Worm (Caenorhabditis elegans) whole organism, L4 larva: Measurements from ENCODE around the gene spp-16.
A peak's percentile ranks its signal among the peaks of the same experiment; 100 is the strongest.

ENCODE experiments used
- F26F4.8 ChIP-seq: fragments of 200-800 bp; sonication (Bioruptor generic); conservative IDR thresholded peaks from 2 replicates; pipeline ENCODE4 v1.3.6; 2022; ENCODE audit warnings: missing genetic modification characterization, missing compliant biosample characterization
- F37D6.2 ChIP-seq: sonication (generic microtip); optimal IDR thresholded peaks from 2 replicates; lab custom pipeline; 2016; ENCODE audit warnings: mild to moderate bottlenecking, missing genetic modification characterization, missing compliant biosample characterization
- R02D3.7 ChIP-seq: fragments of 150-350 bp; sonication (generic microtip); optimal IDR thresholded peaks from 3 replicates; lab custom pipeline; 2014; ENCODE audit warnings: missing biosample characterization, missing genetic modification characterization
- T26A8.4 ChIP-seq: fragments of 200-800 bp; sonication (Bioruptor generic); IDR thresholded peaks from 2 replicates; pipeline ENCODE4 v1.3.6; 2022; ENCODE audit warnings: missing genetic modification characterization, missing compliant biosample characterization
- Y75B8A.6 ChIP-seq: fragments of 200-800 bp; sonication (Bioruptor generic); IDR thresholded peaks from 2 replicates; pipeline ENCODE4 v1.3.6; 2022; ENCODE audit warnings: missing genetic modification reagents, missing genetic modification characterization, missing compliant biosample characterization
- aha-1 ChIP-seq: fragments of 150-350 bp; peaks from one replicate; lab custom pipeline; 2014; ENCODE audit warnings: missing biosample characterization, missing genetic modification characterization
- ama-1 ChIP-seq: fragments of 150-350 bp; optimal IDR thresholded peaks from 2 replicates; lab custom pipeline; 2014; ENCODE audit warnings: inconsistent platforms, mixed read lengths
- arid-1 ChIP-seq: fragments of 200-800 bp; sonication (Bioruptor generic); conservative IDR thresholded peaks from 2 replicates; pipeline ENCODE4 v1.3.6; 2022; ENCODE audit warnings: missing genetic modification reagents, missing genetic modification characterization, missing compliant biosample characterization
- ceh-82 ChIP-seq: sonication (generic microtip); optimal IDR thresholded peaks from 2 replicates; lab custom pipeline; 2017; ENCODE audit warnings: missing biosample characterization, missing genetic modification characterization
- daf-16 ChIP-seq, 3 experiments: sonication (generic microtip); optimal IDR thresholded peaks; 2 replicates each; lab custom pipeline; 2016 to 2017; ENCODE audit warnings: missing genetic modification characterization in 3 of 3, missing genetic modification reagents in 3 of 3, mild to moderate bottlenecking in 2 of 3, missing compliant biosample characterization in 2 of 3, missing biosample characterization in 1 of 3, moderate library complexity in 1 of 3
- dmd-6 ChIP-seq: fragments of 200-800 bp; sonication (Bioruptor generic); IDR thresholded peaks from 2 replicates; pipeline ENCODE4 v1.3.6; 2022; ENCODE audit warnings: missing genetic modification reagents, missing genetic modification characterization, missing compliant biosample characterization
- dmd-8 ChIP-seq: fragments of 200-800 bp; sonication (Bioruptor generic); IDR thresholded peaks from 2 replicates; pipeline ENCODE4 v1.3.6; 2022; ENCODE audit warnings: missing genetic modification characterization, missing compliant biosample characterization
- dmd-9 ChIP-seq: fragments of 200-800 bp; sonication (Bioruptor generic); IDR thresholded peaks from 2 replicates; pipeline ENCODE4 v1.3.6; 2022; ENCODE audit warnings: missing genetic modification reagents, missing genetic modification characterization, missing compliant biosample characterization
- duxl-1 ChIP-seq: sonication (generic microtip); optimal IDR thresholded peaks from 2 replicates; lab custom pipeline; 2016; ENCODE audit warnings: mild to moderate bottlenecking, missing genetic modification characterization, moderate library complexity, missing compliant biosample characterization; ENCODE audit not compliant: poor library complexity
- dve-1 ChIP-seq: sonication (generic microtip); optimal IDR thresholded peaks from 2 replicates; lab custom pipeline; 2017; ENCODE audit warnings: antibody characterized with exemption, mild to moderate bottlenecking, missing genetic modification characterization, missing compliant biosample characterization; ENCODE audit not compliant: insufficient read depth
- egl-27 ChIP-seq: sonication (generic microtip); optimal IDR thresholded peaks from 3 replicates; lab custom pipeline; 2017; ENCODE audit warnings: missing biosample characterization, missing genetic modification reagents, missing genetic modification characterization
- hif-1 ChIP-seq, 2 experiments: sonication (generic microtip); optimal IDR thresholded peaks; 2 replicates each; lab custom pipeline; 2016 to 2017; ENCODE audit warnings: missing compliant biosample characterization in 2 of 2, missing genetic modification characterization in 2 of 2, missing genetic modification reagents in 2 of 2, missing genotype in 2 of 2, mild to moderate bottlenecking in 1 of 2
- hlh-30 ChIP-seq: sonication (generic microtip); optimal IDR thresholded peaks from 2 replicates; lab custom pipeline; 2017; ENCODE audit warnings: antibody characterized with exemption, mild to moderate bottlenecking, missing genetic modification characterization, missing compliant biosample characterization; ENCODE audit not compliant: insufficient read depth
- hmg-1.1 ChIP-seq: fragments of 200-800 bp; sonication (Bioruptor generic); IDR thresholded peaks from 2 replicates; pipeline ENCODE4 v1.3.6; 2022; ENCODE audit warnings: missing genetic modification reagents, missing genetic modification characterization, missing compliant biosample characterization
- jun-1 ChIP-seq: fragments of 150-350 bp; optimal IDR thresholded peaks from 2 replicates; lab custom pipeline; 2014; ENCODE audit warnings: missing biosample characterization, missing genetic modification reagents, missing genetic modification characterization
- lim-7 ChIP-seq: fragments of 200-800 bp; sonication (Bioruptor generic); IDR thresholded peaks from 2 replicates; pipeline ENCODE4 v1.3.6; 2022; ENCODE audit warnings: missing genetic modification characterization, missing compliant biosample characterization
- lin-1 ChIP-seq: fragments of 200-800 bp; sonication (Bioruptor generic); IDR thresholded peaks from 2 replicates; pipeline ENCODE4 v1.3.6; 2022; ENCODE audit warnings: missing genetic modification reagents, missing genetic modification characterization, missing compliant biosample characterization
- lin-15B ChIP-seq: fragments of 150-350 bp; sonication (generic microtip); optimal IDR thresholded peaks from 3 replicates; lab custom pipeline; 2014; ENCODE audit warnings: missing biosample characterization, missing genetic modification characterization
- lin-38 ChIP-seq: fragments of 200-800 bp; sonication (Bioruptor generic); IDR thresholded peaks from 2 replicates; pipeline ENCODE4 v1.3.6; 2022; ENCODE audit warnings: missing genetic modification reagents, missing genetic modification characterization, missing compliant biosample characterization
- lir-3 ChIP-seq: sonication (generic microtip); optimal IDR thresholded peaks from 2 replicates; lab custom pipeline; 2016; ENCODE audit warnings: mild to moderate bottlenecking, missing genetic modification characterization, missing compliant biosample characterization
- lsy-2 ChIP-seq, 2 experiments: fragments of 150-350 bp in 1 of 2; sonication (generic microtip) in 1 of 2; optimal IDR thresholded peaks; 2 replicates each; lab custom pipeline; 2014 to 2017; ENCODE audit warnings: missing biosample characterization in 2 of 2, missing genetic modification characterization in 2 of 2
- madf-5 ChIP-seq, 2 experiments: fragments of 200-800 bp; sonication (Bioruptor generic); IDR thresholded peaks; 2 replicates each; pipeline ENCODE4 v1.3.6; 2022; ENCODE audit warnings: missing compliant biosample characterization in 2 of 2, missing genetic modification characterization in 2 of 2
- madf-9 ChIP-seq: fragments of 200-800 bp; sonication (Bioruptor generic); conservative IDR thresholded peaks from 2 replicates; pipeline ENCODE4 v1.3.6; 2022; ENCODE audit warnings: missing genetic modification reagents, missing genetic modification characterization, missing compliant biosample characterization
- mep-1 ChIP-seq: fragments of 150-350 bp; sonication (generic microtip); optimal IDR thresholded peaks from 3 replicates; lab custom pipeline; 2014; ENCODE audit warnings: missing biosample characterization, missing genetic modification characterization
- mxl-2 ChIP-seq: fragments of 200-800 bp; sonication (Bioruptor generic); conservative IDR thresholded peaks from 2 replicates; pipeline ENCODE4 v1.3.6; 2022; ENCODE audit warnings: missing genetic modification reagents, missing genetic modification characterization, missing compliant biosample characterization
- mxl-3 ChIP-seq: fragments of 200-800 bp; sonication (Bioruptor generic); optimal IDR thresholded peaks from 2 replicates; lab custom pipeline; 2018; ENCODE audit warnings: mild to moderate bottlenecking, missing genetic modification characterization, missing compliant biosample characterization
- nhr-10 ChIP-seq: fragments of 150-350 bp; optimal IDR thresholded peaks from 2 replicates; lab custom pipeline; 2014; ENCODE audit warnings: missing biosample characterization, missing genetic modification characterization
- nhr-11 ChIP-seq: fragments of 150-350 bp; optimal IDR thresholded peaks from 2 replicates; lab custom pipeline; 2014; ENCODE audit warnings: missing biosample characterization, missing genetic modification characterization
- nhr-111 ChIP-seq: fragments of 200-800 bp; sonication (Bioruptor generic); optimal IDR thresholded peaks from 2 replicates; lab custom pipeline; 2018; ENCODE audit warnings: mild to moderate bottlenecking, missing genetic modification characterization, missing compliant biosample characterization
- nhr-237 ChIP-seq: sonication (generic microtip); optimal IDR thresholded peaks from 2 replicates; lab custom pipeline; 2017; ENCODE audit warnings: missing biosample characterization, missing genetic modification characterization
- nhr-28 ChIP-seq: fragments of 150-350 bp; optimal IDR thresholded peaks from 2 replicates; lab custom pipeline; 2014; ENCODE audit warnings: missing biosample characterization, missing genetic modification characterization
- nhr-41 ChIP-seq: fragments of 200-800 bp; sonication (Bioruptor generic); IDR thresholded peaks from 2 replicates; pipeline ENCODE4 v1.3.6; 2022; ENCODE audit warnings: missing genetic modification reagents, missing genetic modification characterization, missing compliant biosample characterization
- nhr-42 ChIP-seq: fragments of 200-800 bp; sonication (Bioruptor generic); IDR thresholded peaks from 2 replicates; pipeline ENCODE4 v1.3.6; 2022; ENCODE audit warnings: missing genetic modification characterization, missing compliant biosample characterization
- nhr-6 ChIP-seq: fragments of 150-350 bp; optimal IDR thresholded peaks from 2 replicates; lab custom pipeline; 2014; ENCODE audit warnings: missing biosample characterization, missing genetic modification characterization
- rbr-2 ChIP-seq: sonication (generic microtip); optimal IDR thresholded peaks from 2 replicates; lab custom pipeline; 2016; ENCODE audit warnings: missing genotype, missing genetic modification characterization, missing compliant biosample characterization
- saeg-2 ChIP-seq: fragments of 200-800 bp; sonication (Bioruptor generic); IDR thresholded peaks from 2 replicates; pipeline ENCODE4 v1.3.6; 2022; ENCODE audit warnings: missing genetic modification reagents, missing genetic modification characterization, missing compliant biosample characterization
- sdz-12 ChIP-seq: fragments of 200-800 bp; sonication (Bioruptor generic); optimal IDR thresholded peaks from 2 replicates; lab custom pipeline; 2018; ENCODE audit warnings: mild to moderate bottlenecking, missing genetic modification characterization, missing compliant biosample characterization
- snpc-4 ChIP-seq: fragments of 150-350 bp; optimal IDR thresholded peaks from 2 replicates; lab custom pipeline; 2014; ENCODE audit warnings: missing biosample characterization, missing genetic modification characterization
- spr-3 ChIP-seq: fragments of 200-800 bp; sonication (Bioruptor generic); optimal IDR thresholded peaks from 2 replicates; lab custom pipeline; 2018; ENCODE audit warnings: mild to moderate bottlenecking, missing genetic modification characterization, missing compliant biosample characterization
- tag-97 ChIP-seq: fragments of 200-800 bp; sonication (Bioruptor generic); IDR thresholded peaks from 2 replicates; pipeline ENCODE4 v1.3.6; 2022; ENCODE audit warnings: missing genetic modification characterization, missing compliant biosample characterization
- tra-1 ChIP-seq: fragments of 200-800 bp; sonication (Bioruptor generic); IDR thresholded peaks from 2 replicates; pipeline ENCODE4 v1.3.6; 2022; ENCODE audit warnings: missing genetic modification reagents, missing genetic modification characterization, missing compliant biosample characterization
- unc-130 ChIP-seq: sonication (generic microtip); optimal IDR thresholded peaks from 2 replicates; lab custom pipeline; 2016; ENCODE audit warnings: missing genetic modification reagents, missing genetic modification characterization, missing compliant biosample characterization
- zfp-2 ChIP-seq: sonication (generic microtip); optimal IDR thresholded peaks from 2 replicates; lab custom pipeline; 2016; ENCODE audit warnings: mild to moderate bottlenecking, missing genetic modification characterization, missing compliant biosample characterization
- zip-2 ChIP-seq: fragments of 150-350 bp; optimal IDR thresholded peaks from 2 replicates; lab custom pipeline; 2014; ENCODE audit warnings: missing biosample characterization, missing genetic modification characterization

The spp-16 gene

DNA sequence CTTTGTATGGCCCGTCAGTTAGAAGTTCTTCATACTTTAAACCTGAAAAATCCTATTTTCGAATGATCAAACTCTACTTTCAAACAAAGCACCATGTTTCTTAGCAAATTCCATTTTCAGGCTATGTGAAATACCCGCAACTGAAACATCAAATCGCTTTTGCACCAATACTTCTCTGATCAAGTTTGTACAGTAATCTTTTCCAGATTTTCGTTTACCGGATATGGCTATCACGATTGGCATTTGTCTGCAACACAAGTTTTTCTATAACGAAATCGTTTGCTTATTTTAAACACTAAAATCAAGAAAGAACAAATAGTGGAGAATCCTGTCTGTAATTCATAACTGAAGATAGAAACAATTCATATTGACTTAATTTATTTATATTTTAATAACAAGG lies 4.8 kb downstream of the spp-16 start, which contains the start of gene F32D8.13:
Gene F32D8.13 (minus strand): TSS at position 249 of the 400 bp plus-strand sequence.
- TF ChIP-seq lin-1 (GFP tag; lab: Robert Waterston, UW) (no peak), ama-1 (lab: Kevin White, UChicago) (peak; percentile 52), Y75B8A.6 (GFP tag; lab: Robert Waterston, UW) (no peak), nhr-111 (GFP tag; lab: Kevin White, UChicago) (no peak), daf-16 (GFP tag; optimal IDR thresholded peaks at IDR 0.05; lab: Kevin White, UChicago) (no peak), daf-16 (tag; optimal IDR thresholded peaks at IDR 0.05; lab: Kevin White, UChicago) (peak; percentile 13), lsy-2 (tag; optimal IDR thresholded peaks at IDR 0.05; lab: Kevin White, UChicago) (peak in 1 of 2 experiments; percentile 31), nhr-42 (GFP tag; lab: Robert Waterston, UW) (0 out of 2 replicates have a peak, but pooled peaks have one; percentile 6), aha-1 (tag; lab: Kevin White, UChicago) (peak; percentile 58), lin-38 (GFP tag; lab: Robert Waterston, UW) (peak; percentile 28; the same call in 1 of the 2 replicates), T26A8.4 (GFP tag; lab: Robert Waterston, UW) (peak; percentile 45), lin-15B (tag; lab: Kevin White, UChicago) (no peak)

DNA sequence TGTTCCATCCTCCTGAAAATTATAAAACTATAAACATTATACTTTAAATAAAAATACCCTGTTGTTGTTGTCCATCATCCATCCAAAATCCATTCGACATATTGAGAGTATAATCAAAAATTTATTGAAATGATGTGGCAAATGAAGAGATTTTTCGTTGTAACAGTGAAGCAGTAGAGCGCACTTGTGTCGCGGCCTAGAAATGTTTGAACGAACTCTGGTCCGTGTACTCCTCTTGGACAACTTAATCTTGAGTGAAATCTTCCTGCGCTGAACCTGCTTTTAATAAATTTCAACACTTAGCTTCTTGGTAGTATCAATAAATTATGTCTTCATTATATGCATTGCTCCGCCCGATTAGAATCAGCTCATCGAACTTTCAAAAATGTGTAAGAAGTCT lies 6.5 kb downstream of the spp-16 start, which contains the start of the genes F32D8.14 and F32D8.5:
Gene F32D8.14 (minus strand): TSS at position 188 of the 400 bp plus-strand sequence.
Gene F32D8.5 (plus strand): TSS at position 200 of the 400 bp plus-strand sequence.
- no peak for TF ChIP-seq saeg-2
- peak; percentile 30 for TF ChIP-seq nhr-11 (tag; lab: Kevin White, UChicago)
- TF ChIP-seq rbr-2: peak; percentile 54
- TF ChIP-seq nhr-41 (GFP tag; lab: Robert Waterston, UW): no peak
- peak; percentile 85 for TF ChIP-seq dve-1 (tag; lab: Kevin White, UChicago)
- TF ChIP-seq zip-2 (tag; lab: Kevin White, UChicago): no peak
- no peak for TF ChIP-seq tra-1 (GFP tag; lab: Robert Waterston, UW)
- peak; percentile 74 for TF ChIP-seq duxl-1 (tag; lab: Kevin White, UChicago)
- peak; percentile 49 for TF ChIP-seq hlh-30 (tag; lab: Kevin White, UChicago)
- TF ChIP-seq unc-130 (GFP tag; lab: Kevin White, UChicago): peak; percentile 83
- TF ChIP-seq aha-1 (tag; lab: Kevin White, UChicago): peak; percentile 89
- peak; percentile 50 for TF ChIP-seq mxl-3 (GFP tag; lab: Kevin White, UChicago)
- TF ChIP-seq nhr-28: peak; percentile 18
- TF ChIP-seq dmd-6 (GFP tag; lab: Robert Waterston, UW): peak; percentile 46
- no peak for TF ChIP-seq F26F4.8 (GFP tag; lab: Robert Waterston, UW)
- no peak for TF ChIP-seq nhr-111 (GFP tag; lab: Kevin White, UChicago)
- TF ChIP-seq dmd-8: no peak
- TF ChIP-seq zfp-2: no peak
- TF ChIP-seq hif-1 (tag; optimal IDR thresholded peaks at IDR 0.05; lab: Kevin White, UChicago): peak in 1 of 2 experiments; percentile 80
- TF ChIP-seq arid-1 (GFP tag; lab: Robert Waterston, UW): 0 out of 2 replicates have a peak, but pooled peaks have one; percentile 28
- peak; percentile 68 for TF ChIP-seq nhr-6 (tag; lab: Kevin White, UChicago)
- no peak for TF ChIP-seq nhr-10 (tag; lab: Kevin White, UChicago)
- no peak for TF ChIP-seq lir-3 (tag; lab: Kevin White, UChicago)
- TF ChIP-seq jun-1 (tag; lab: Kevin White, UChicago): no peak
- no peak for TF ChIP-seq nhr-237 (tag; lab: Kevin White, UChicago)
- TF ChIP-seq mep-1 (tag; lab: Kevin White, UChicago): peak; percentile 76
- no peak for TF ChIP-seq egl-27 (tag; lab: Kevin White, UChicago)
- TF ChIP-seq hmg-1.1 (GFP tag; lab: Robert Waterston, UW): peak; percentile 63
- TF ChIP-seq lim-7: no peak
- TF ChIP-seq tag-97 (GFP tag; lab: Robert Waterston, UW): no peak
- no peak for TF ChIP-seq ceh-82 (tag; lab: Kevin White, UChicago)
- TF ChIP-seq madf-5 (GFP tag; IDR thresholded peaks at IDR 0.05; lab: Robert Waterston, UW): no peak
- no peak for TF ChIP-seq daf-16 (GFP tag; optimal IDR thresholded peaks at IDR 0.05; lab: Kevin White, UChicago)
- peak; percentile 27 for TF ChIP-seq daf-16 (tag; optimal IDR thresholded peaks at IDR 0.05; lab: Kevin White, UChicago)
- TF ChIP-seq R02D3.7 (tag; lab: Kevin White, UChicago): no peak
- TF ChIP-seq madf-9: 0 out of 2 replicates have a peak, but pooled peaks have one; percentile 32
- TF ChIP-seq snpc-4 (tag; lab: Kevin White, UChicago): no peak
- no peak for TF ChIP-seq mxl-2
- TF ChIP-seq F37D6.2 (tag; lab: Kevin White, UChicago): peak; percentile 39
- TF ChIP-seq spr-3 (GFP tag; lab: Kevin White, UChicago): no peak
- no peak for TF ChIP-seq sdz-12 (GFP tag; lab: Kevin White, UChicago)
- TF ChIP-seq dmd-9 (GFP tag; lab: Robert Waterston, UW): no peak
